Fruit fly (Drosophila melanogaster): ENCODE data around the gene Elo68beta.
A peak's percentile ranks its signal among the peaks of the same experiment; 100 is the strongest.

Gene Elo68beta

dm6 chr3L:11113198-11114197 is 12.0 kb upstream of the Elo68beta start, which contains the start of gene Sod1 (continued):
- TF ChIP-seq Hr3 (GFP tag; optimal IDR thresholded peaks at IDR 0.05) (no peak), pho (GFP tag; optimal IDR thresholded peaks at IDR 0.05) (no peak), vvl (GFP tag; IDR thresholded peaks at IDR 0.05) (0 out of 2 replicates have a peak, but pooled peaks have one; percentile 41), ttk (GFP tag; IDR thresholded peaks at IDR 0.05) (no peak), org-1 (GFP tag; optimal IDR thresholded peaks at IDR 0.05) (no peak), CG30020 (tag; optimal IDR thresholded peaks at IDR 0.05) (peak; percentile 10), bigmax (GFP tag; optimal IDR thresholded peaks at IDR 0.05) (no peak), Dp (GFP tag; optimal IDR thresholded peaks at IDR 0.05) (peak; percentile 73), nerfin-1 (tag; optimal IDR thresholded peaks at IDR 0.05) (no peak), fd64A (GFP tag; optimal IDR thresholded peaks at IDR 0.05) (no peak), slp2 (GFP tag; optimal IDR thresholded peaks at IDR 0.05) (no peak), CTCF (GFP tag; optimal IDR thresholded peaks at IDR 0.05) (peak; percentile 10), Atf6 (GFP tag; IDR thresholded peaks at IDR 0.05) (0 out of 2 replicates have a peak, but pooled peaks have one; percentile 8), fd96Cb (tag; optimal IDR thresholded peaks at IDR 0.05) (no peak), Nf-YC (tag; optimal IDR thresholded peaks at IDR 0.05) (no peak), CG15514 (GFP tag; optimal IDR thresholded peaks at IDR 0.05) (peak; percentile 98), CG2875 (GFP tag; optimal IDR thresholded peaks at IDR 0.05) (no peak), Vsx1 (GFP tag; optimal IDR thresholded peaks at IDR 0.05) (no peak), CG9797 (GFP tag; optimal IDR thresholded peaks at IDR 0.05) (peak; percentile 61), CG6765 (GFP tag; optimal IDR thresholded peaks at IDR 0.05) (peak; percentile 21), Bgb (GFP tag; IDR thresholded peaks at IDR 0.05; ENCODE audit: partially characterized antibody) (peak; percentile 29; the same call in 1 of the 2 replicates), YL-1 (GFP tag; optimal IDR thresholded peaks at IDR 0.05) (peak; percentile 73), CG9876 (GFP tag; optimal IDR thresholded peaks at IDR 0.05) (no peak), ssp (GFP tag; IDR thresholded peaks at IDR 0.05) (peak; percentile 76), en (GFP tag; optimal IDR thresholded peaks at IDR 0.05) (no peak), CG12236 (GFP tag; optimal IDR thresholded peaks at IDR 0.05) (no peak), CG17568 (GFP tag; optimal IDR thresholded peaks at IDR 0.05) (no peak), aop (GFP tag; IDR thresholded peaks at IDR 0.05) (no peak), tgo (GFP tag; IDR thresholded peaks at IDR 0.05) (no peak), CG3995 (GFP tag; optimal IDR thresholded peaks at IDR 0.05) (peak; percentile 89), CG13296 (GFP tag; optimal IDR thresholded peaks at IDR 0.05) (no peak), vnd (GFP tag; IDR thresholded peaks at IDR 0.05; ENCODE audit: partially characterized antibody) (0 out of 3 replicates have a peak, but pooled peaks have one; percentile 12), Atf3 (GFP tag; optimal IDR thresholded peaks at IDR 0.05) (no peak), hbn (GFP tag; IDR thresholded peaks at IDR 0.05; ENCODE audit: partially characterized antibody) (no peak), Six4 (GFP tag; optimal IDR thresholded peaks at IDR 0.05) (no peak), CG7786 (GFP tag; optimal IDR thresholded peaks at IDR 0.05) (no peak), zen (tag; optimal IDR thresholded peaks at IDR 0.05) (no peak), ranshi (GFP tag; IDR thresholded peaks at IDR 0.05) (no peak), CG9932 (GFP tag; IDR thresholded peaks at IDR 0.05) (no peak), CG17186 (GFP tag; optimal IDR thresholded peaks at IDR 0.05) (no peak), Hmx (GFP tag; optimal IDR thresholded peaks at IDR 0.05) (no peak), cg (GFP tag; optimal IDR thresholded peaks at IDR 0.05) (peak; percentile 30), CG34422 (GFP tag; IDR thresholded peaks at IDR 0.05) (peak; percentile 83; the same call in 1 of the 3 replicates), luna (GFP tag; optimal IDR thresholded peaks at IDR 0.05) (no peak), ftz-f1 (GFP tag; optimal IDR thresholded peaks at IDR 0.05) (peak; percentile 90), CG1603 (tag; optimal IDR thresholded peaks at IDR 0.05) (peak; percentile 27), BEAF-32 (GFP tag; optimal IDR thresholded peaks at IDR 0.05) (peak; percentile 20), Hsf (GFP tag; optimal IDR thresholded peaks at IDR 0.05) (no peak), exex (tag; optimal IDR thresholded peaks at IDR 0.05) (peak; percentile 30)
